Fruit fly (Drosophila melanogaster) whole organism, pupa: ENCODE measurements around the gene Cpsf100.
A peak's percentile ranks its signal among the peaks of the same experiment; 100 is the strongest.

Experiments used
- CG10348 ChIP-seq: fragments of 200-800 bp; sonication (Bioruptor generic); IDR thresholded peaks from 2 replicates; pipeline ENCODE4 v1.3.6; 2022; ENCODE audit warnings: missing biosample characterization, missing genetic modification characterization
- CG12605 ChIP-seq: fragments of 200-800 bp; sonication (Bioruptor generic); IDR thresholded peaks from 2 replicates; pipeline ENCODE4 v1.3.6; 2022; ENCODE audit warnings: missing biosample characterization, missing genetic modification characterization
- CG13204 ChIP-seq: fragments of 200-800 bp; sonication (Bioruptor generic); optimal IDR thresholded peaks from 2 replicates; lab custom pipeline; 2018; ENCODE audit warnings: missing biosample characterization, mild to moderate bottlenecking, missing genetic modification characterization, moderate library complexity
- CG14655 ChIP-seq: fragments of 200-800 bp; sonication (Bioruptor generic); optimal IDR thresholded peaks from 3 replicates; lab custom pipeline; 2017; ENCODE audit warnings: mild to moderate bottlenecking, missing biosample characterization, missing genetic modification reagents, missing genetic modification characterization
- CG15710 ChIP-seq: fragments of 200-800 bp; sonication (Bioruptor generic); optimal IDR thresholded peaks from 2 replicates; lab custom pipeline; 2018; ENCODE audit warnings: missing biosample characterization, mild to moderate bottlenecking, missing genetic modification characterization, moderate library complexity
- CG17806 ChIP-seq: fragments of 200-800 bp; sonication (Bioruptor generic); optimal IDR thresholded peaks from 2 replicates; lab custom pipeline; 2018; ENCODE audit warnings: missing biosample characterization, mild to moderate bottlenecking, missing genetic modification characterization, moderate library complexity
- CG32121 ChIP-seq: fragments of 200-800 bp; sonication (Bioruptor generic); IDR thresholded peaks from 2 replicates; pipeline ENCODE4 v1.3.6; 2022; ENCODE audit warnings: missing biosample characterization, missing genetic modification characterization
- CG34367 ChIP-seq: fragments of 200-800 bp; sonication (Bioruptor generic); optimal IDR thresholded peaks from 2 replicates; lab custom pipeline; 2018; ENCODE audit warnings: missing biosample characterization, mild to moderate bottlenecking, missing genetic modification characterization
- CG4496 ChIP-seq: fragments of 200-800 bp; sonication (Bioruptor generic); IDR thresholded peaks from 3 replicates; pipeline ENCODE4 v1.3.6; 2022; ENCODE audit warnings: missing biosample characterization, missing genetic modification characterization
- CG8159 ChIP-seq: fragments of 200-800 bp; sonication (Bioruptor generic); optimal IDR thresholded peaks from 3 replicates; lab custom pipeline; 2018; ENCODE audit warnings: missing biosample characterization, mild to moderate bottlenecking, missing genetic modification characterization, moderate library complexity
- CG8301 ChIP-seq: fragments of 200-800 bp; sonication (Bioruptor generic); optimal IDR thresholded peaks from 2 replicates; lab custom pipeline; 2018; ENCODE audit warnings: missing biosample characterization, mild to moderate bottlenecking, missing genetic modification characterization
- CG9948 ChIP-seq: fragments of 200-800 bp; sonication (Bioruptor generic); optimal IDR thresholded peaks from 2 replicates; lab custom pipeline; 2018; ENCODE audit warnings: missing biosample characterization, mild to moderate bottlenecking, missing genetic modification characterization, moderate library complexity
- D1 ChIP-seq: fragments of 200-800 bp; sonication (Bioruptor generic); optimal IDR thresholded peaks from 2 replicates; lab custom pipeline; 2018; ENCODE audit warnings: missing biosample characterization, mild to moderate bottlenecking, missing genetic modification characterization, moderate library complexity
- EcR ChIP-seq: fragments of 200-800 bp; sonication (Bioruptor generic); optimal IDR thresholded peaks from 3 replicates; lab custom pipeline; 2019; ENCODE audit warnings: missing biosample characterization, missing genetic modification characterization, mild to moderate bottlenecking, moderate library complexity, missing genetic modification reagents
- Ets98B ChIP-seq: fragments of 200-800 bp; sonication (Bioruptor generic); IDR thresholded peaks from 2 replicates; pipeline ENCODE4 v1.3.6; 2022; ENCODE audit warnings: missing biosample characterization, missing genetic modification characterization
- Pif1A ChIP-seq: fragments of 200-800 bp; sonication (Bioruptor generic); optimal IDR thresholded peaks from 3 replicates; lab custom pipeline; 2016; ENCODE audit warnings: missing biosample characterization, missing genetic modification characterization
- Pif1B ChIP-seq: fragments of 200-800 bp; sonication (Bioruptor generic); optimal IDR thresholded peaks from 3 replicates; lab custom pipeline; 2016; ENCODE audit warnings: missing biosample characterization, missing genetic modification characterization
- Snoo ChIP-seq: fragments of 200-800 bp; sonication (Bioruptor generic); optimal IDR thresholded peaks from 3 replicates; lab custom pipeline; 2017; ENCODE audit warnings: missing biosample characterization, mild to moderate bottlenecking, missing genetic modification characterization, inconsistent platforms
- fd96Ca ChIP-seq: fragments of 200-800 bp; sonication (Bioruptor generic); IDR thresholded peaks from 3 replicates; pipeline ENCODE4 v1.3.6; 2022; ENCODE audit warnings: missing biosample characterization, missing genetic modification characterization
- gl ChIP-seq: fragments of 200-800 bp; sonication (Bioruptor generic); optimal IDR thresholded peaks from 2 replicates; lab custom pipeline; 2018; ENCODE audit warnings: missing biosample characterization, mild to moderate bottlenecking, missing genetic modification characterization
- rn ChIP-seq: fragments of 200-800 bp; sonication (Bioruptor generic); IDR thresholded peaks from 2 replicates; pipeline ENCODE4 v1.3.6; 2022; ENCODE audit warnings: missing biosample characterization, missing genetic modification characterization

Cpsf100 gene

DNA sequence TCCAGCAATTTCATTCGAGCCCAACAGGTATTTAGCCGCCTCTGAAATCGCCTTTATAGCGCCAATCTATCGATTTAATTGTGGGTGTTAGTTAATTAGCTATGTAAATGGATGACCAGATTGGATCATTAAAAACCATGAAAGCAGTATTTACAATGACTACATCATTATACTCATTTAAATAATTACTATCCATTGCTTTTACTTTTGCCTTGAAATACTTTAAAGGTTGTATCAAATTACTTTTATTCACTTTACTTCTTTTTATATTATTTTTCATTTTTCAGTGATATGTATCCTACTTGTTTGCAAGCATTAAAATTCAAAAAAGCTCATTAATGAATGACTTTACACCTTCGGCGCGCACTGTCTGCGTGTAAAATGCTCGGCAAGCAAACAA lies 35.4 kb upstream of the Cpsf100 start:
- TF ChIP-seq CG34367: no peak
- peak; percentile 46 for TF ChIP-seq Snoo (tag; lab: Kevin White, UChicago)
- TF ChIP-seq CG32121: no peak
- TF ChIP-seq CG14655 (GFP tag; lab: Kevin White, UChicago): peak; percentile 30
- peak; percentile 26 for TF ChIP-seq CG9948 (tag; lab: Kevin White, UChicago)
- TF ChIP-seq CG8159 (tag; lab: Kevin White, UChicago): peak; percentile 66
- peak; percentile 54 for TF ChIP-seq CG15710 (tag; lab: Kevin White, UChicago)

DNA sequence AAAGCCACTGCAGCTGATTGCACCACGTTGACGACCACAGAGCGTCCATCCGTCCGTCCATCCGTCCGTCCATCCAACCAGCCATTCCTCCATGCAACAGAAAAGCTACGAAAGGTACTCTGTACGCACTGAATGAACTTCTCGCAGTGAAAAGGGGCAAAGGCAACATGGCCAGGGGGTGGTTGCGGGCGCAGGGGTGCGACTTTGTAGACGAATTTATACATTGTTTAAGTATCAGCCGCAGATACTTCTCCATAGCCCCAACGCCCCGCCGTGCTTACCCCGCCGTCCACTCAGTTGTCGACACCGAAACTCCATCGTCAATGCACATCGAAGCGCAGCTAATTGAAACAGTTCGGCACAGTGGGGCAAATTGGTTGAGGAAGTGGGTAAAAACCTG lies 34.4 kb upstream of the Cpsf100 start:
- TF ChIP-seq CG15710 (tag; lab: Kevin White, UChicago): no peak
- no peak for TF ChIP-seq CG17806
- TF ChIP-seq Ets98B: no peak
- no peak; the same call in 2 of the 3 replicates for TF ChIP-seq CG4496 (GFP tag; lab: Robert Waterston, UW)
- TF ChIP-seq D1 (tag; lab: Kevin White, UChicago): no peak
- no peak; the same call in 2 of the 3 replicates for TF ChIP-seq fd96Ca
- no peak for TF ChIP-seq CG34367
- TF ChIP-seq CG8159 (tag; lab: Kevin White, UChicago): no peak
- TF ChIP-seq CG14655 (GFP tag; lab: Kevin White, UChicago): no peak
- no peak for TF ChIP-seq CG32121
- TF ChIP-seq EcR (GFP tag; lab: Kevin White, UChicago): no peak
- TF ChIP-seq CG9948 (tag; lab: Kevin White, UChicago): no peak
- no peak for TF ChIP-seq CG13204 (GFP tag; lab: Kevin White, UChicago)
- TF ChIP-seq Snoo (tag; lab: Kevin White, UChicago): no peak
- no peak for TF ChIP-seq gl (tag; lab: Kevin White, UChicago)

DNA sequence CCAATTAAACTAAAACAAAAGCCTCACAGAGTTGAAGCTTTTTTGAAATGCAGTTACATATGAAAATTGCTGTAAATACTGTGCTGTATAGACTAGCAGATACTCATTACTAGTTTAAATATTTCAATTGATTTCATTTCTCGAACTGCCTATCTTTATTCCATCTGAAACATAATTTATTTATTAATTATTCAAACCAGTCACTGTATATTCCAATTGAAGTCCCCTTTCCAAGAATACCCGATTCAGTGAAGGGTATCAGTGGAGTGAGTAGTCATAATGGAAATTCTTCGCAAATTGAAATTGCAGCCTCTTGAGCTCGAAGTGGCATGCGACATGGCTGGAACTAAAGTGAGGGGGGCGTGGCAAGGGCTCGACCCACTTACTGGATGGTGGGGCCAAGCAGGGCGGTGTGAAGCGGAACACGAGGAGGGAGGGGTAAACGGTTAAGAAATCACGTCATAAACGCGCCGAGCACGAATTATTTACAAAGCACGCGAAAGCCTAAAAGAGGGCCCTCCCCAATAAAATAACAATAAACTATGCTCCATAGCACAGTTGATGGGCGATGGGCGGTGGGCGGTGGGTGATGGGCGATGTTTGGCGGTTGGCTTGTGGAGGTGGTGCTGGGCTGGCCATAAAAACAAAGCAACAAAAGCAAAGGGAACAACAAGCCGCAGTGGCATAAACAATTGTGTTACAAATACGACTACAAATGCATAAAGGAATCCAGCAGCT lies 29.3 kb upstream of the Cpsf100 start:
- peak; percentile 50 for TF ChIP-seq CG17806
- TF ChIP-seq CG4496 (GFP tag; lab: Robert Waterston, UW): 0 out of 3 replicates have a peak, but pooled peaks have one; percentile 8
- no peak for TF ChIP-seq rn (GFP tag; lab: Robert Waterston, UW)
- TF ChIP-seq Pif1B (GFP tag; lab: Kevin White, UChicago): peak; percentile 3
- peak; percentile 35 for TF ChIP-seq CG9948 (tag; lab: Kevin White, UChicago)
- TF ChIP-seq CG32121: peak; percentile 49; the same call in 1 of the 2 replicates
- peak; percentile 42 for TF ChIP-seq Pif1A (GFP tag; lab: Kevin White, UChicago)
- peak; percentile 43; the same call in 1 of the 2 replicates for TF ChIP-seq Ets98B
- TF ChIP-seq CG12605 (GFP tag; lab: Robert Waterston, UW): no peak
- no peak for TF ChIP-seq fd96Ca
- no peak for TF ChIP-seq D1 (tag; lab: Kevin White, UChicago)
- peak; percentile 58 for TF ChIP-seq CG8159 (tag; lab: Kevin White, UChicago)
- peak; percentile 35 for TF ChIP-seq CG8301
- TF ChIP-seq CG34367: no peak
- TF ChIP-seq CG10348 (GFP tag; lab: Robert Waterston, UW): no peak
- TF ChIP-seq CG13204 (GFP tag; lab: Kevin White, UChicago): no peak
- peak; percentile 43 for TF ChIP-seq CG14655 (GFP tag; lab: Kevin White, UChicago)
- no peak for TF ChIP-seq EcR (GFP tag; lab: Kevin White, UChicago)
- TF ChIP-seq Snoo (tag; lab: Kevin White, UChicago): peak; percentile 3
- no peak for TF ChIP-seq gl (tag; lab: Kevin White, UChicago)
- TF ChIP-seq CG15710 (tag; lab: Kevin White, UChicago): peak; percentile 60
- TF ChIP-seq, all 21 proteins: peak for 12

DNA sequence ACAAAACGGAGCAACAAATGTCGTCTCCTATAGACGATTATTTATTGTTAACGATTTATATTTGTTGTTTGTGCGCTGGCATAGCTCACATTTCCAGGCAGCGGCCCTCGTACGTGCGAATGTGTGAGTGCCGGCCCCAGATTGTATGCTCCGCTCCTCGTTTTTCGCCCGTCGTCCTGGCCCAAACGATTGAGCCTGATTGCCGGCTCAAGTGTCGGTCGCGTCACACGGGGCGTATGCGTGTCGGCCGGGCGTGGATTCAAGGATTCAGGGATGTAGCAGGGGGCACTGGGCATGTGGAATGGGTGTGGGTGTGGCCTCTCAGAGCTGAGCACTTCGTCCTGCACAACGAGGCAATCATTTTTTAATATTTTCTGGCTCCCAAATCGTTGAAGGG lies 28.8 kb upstream of the Cpsf100 start:
- no peak for TF ChIP-seq CG32121
- no peak for TF ChIP-seq CG9948 (tag; lab: Kevin White, UChicago)
- TF ChIP-seq CG8159 (tag; lab: Kevin White, UChicago): no peak
- no peak for TF ChIP-seq CG34367
- TF ChIP-seq CG4496 (GFP tag; lab: Robert Waterston, UW): no peak
- TF ChIP-seq Ets98B: no peak
- TF ChIP-seq D1 (tag; lab: Kevin White, UChicago): no peak
- no peak for TF ChIP-seq CG8301
- no peak for TF ChIP-seq CG12605 (GFP tag; lab: Robert Waterston, UW)
- no peak for TF ChIP-seq Pif1A (GFP tag; lab: Kevin White, UChicago)
- no peak for TF ChIP-seq CG15710 (tag; lab: Kevin White, UChicago)
- no peak for TF ChIP-seq fd96Ca
- TF ChIP-seq Snoo (tag; lab: Kevin White, UChicago): no peak
- no peak for TF ChIP-seq EcR (GFP tag; lab: Kevin White, UChicago)
- TF ChIP-seq gl (tag; lab: Kevin White, UChicago): no peak
- TF ChIP-seq rn (GFP tag; lab: Robert Waterston, UW): no peak
- no peak for TF ChIP-seq CG13204 (GFP tag; lab: Kevin White, UChicago)
- no peak for TF ChIP-seq Pif1B (GFP tag; lab: Kevin White, UChicago)

DNA sequence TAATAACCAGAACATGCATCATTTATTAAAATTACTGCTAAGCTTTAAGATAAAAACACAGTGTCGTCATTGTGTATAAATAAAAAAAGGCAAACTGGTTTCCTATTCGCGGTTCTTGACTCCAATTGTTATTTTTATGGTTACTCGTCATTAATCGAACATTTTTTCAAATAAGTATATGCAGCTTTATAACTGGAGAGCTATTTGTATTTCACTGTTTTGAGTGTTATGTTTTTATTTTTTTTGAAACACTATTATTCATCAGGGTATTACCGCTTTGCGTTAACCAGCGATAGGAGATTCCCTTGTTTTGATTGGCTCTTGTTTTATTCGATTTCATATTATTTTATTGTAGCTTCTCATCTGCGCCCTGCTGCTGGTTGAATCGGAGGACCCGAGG lies 23.2 kb upstream of the Cpsf100 start:
- peak; percentile 51 for TF ChIP-seq CG15710 (tag; lab: Kevin White, UChicago)
- TF ChIP-seq fd96Ca: no peak
- no peak for TF ChIP-seq D1 (tag; lab: Kevin White, UChicago)
- TF ChIP-seq CG32121: no peak
- TF ChIP-seq CG10348 (GFP tag; lab: Robert Waterston, UW): no peak
- no peak for TF ChIP-seq CG4496 (GFP tag; lab: Robert Waterston, UW)
- peak; percentile 23 for TF ChIP-seq CG14655 (GFP tag; lab: Kevin White, UChicago)
- TF ChIP-seq rn (GFP tag; lab: Robert Waterston, UW): no peak
- peak; percentile 14 for TF ChIP-seq Pif1A (GFP tag; lab: Kevin White, UChicago)
- no peak for TF ChIP-seq Pif1B (GFP tag; lab: Kevin White, UChicago)
- TF ChIP-seq Ets98B: no peak
- no peak for TF ChIP-seq CG13204 (GFP tag; lab: Kevin White, UChicago)
- TF ChIP-seq CG9948 (tag; lab: Kevin White, UChicago): peak; percentile 14
- TF ChIP-seq Snoo (tag; lab: Kevin White, UChicago): no peak
- no peak for TF ChIP-seq CG34367
- peak; percentile 17 for TF ChIP-seq CG17806
- peak; percentile 68 for TF ChIP-seq CG8159 (tag; lab: Kevin White, UChicago)
- no peak for TF ChIP-seq EcR (GFP tag; lab: Kevin White, UChicago)
- TF ChIP-seq gl (tag; lab: Kevin White, UChicago): no peak
- TF ChIP-seq CG12605 (GFP tag; lab: Robert Waterston, UW): no peak
- peak; percentile 15 for TF ChIP-seq CG8301
- TF ChIP-seq, all 21 proteins: peak for 7
